Worm (Caenorhabditis elegans): ENCODE data around the gene mif-2.

- TF ChIP-seq dao-5 (tag; optimal IDR thresholded peaks at IDR 0.05) (no peak), him-1 (tag; optimal IDR thresholded peaks at IDR 0.05) (no peak)
Observed at ce11 chrV:11941664-11942063, 36.6 kb downstream of the mif-2 start.
